Worm (Caenorhabditis elegans) whole organism, mixed stage, embryonic: Measurements from ENCODE around the gene C36E6.8.
A peak's percentile ranks its signal among the peaks of the same experiment; 100 is the strongest.

Source experiments
- ham-2 ChIP-seq: fragments of 200-800 bp; sonication (Bioruptor generic); optimal IDR thresholded peaks from 2 replicates; lab custom pipeline; 2018; ENCODE audit warnings: mild to moderate bottlenecking, missing genetic modification characterization, missing compliant biosample characterization
- mep-1 ChIP-seq: fragments of 150-350 bp; optimal IDR thresholded peaks from 2 replicates; lab custom pipeline; 2017; ENCODE audit warnings: missing biosample characterization, missing genetic modification reagents, missing genetic modification characterization, inconsistent platforms
- unc-120 ChIP-seq: sonication (generic microtip); optimal IDR thresholded peaks from 2 replicates; lab custom pipeline; 2017; ENCODE audit warnings: missing genetic modification characterization, missing compliant biosample characterization; ENCODE audit not compliant: poor library complexity, severe bottlenecking

- TF ChIP-seq mep-1 (tag; lab: Kevin White, UChicago): peak; percentile 94
- peak; percentile 49 for TF ChIP-seq unc-120 (tag; lab: Kevin White, UChicago)
- no peak for TF ChIP-seq ham-2
Measured at ce11 chrX:17392182-17392581, 46.3 kb upstream of the C36E6.8 start.
